Worm (Caenorhabditis elegans) whole organism, L4 larva: ENCODE measurements around the gene C18D11.7.
A peak's percentile ranks its signal among the peaks of the same experiment; 100 is the strongest.

Experiments used
- T20F7.1 ChIP-seq: fragments of 200-800 bp; sonication (Bioruptor generic); optimal IDR thresholded peaks from 2 replicates; lab custom pipeline; 2018; ENCODE audit warnings: mild to moderate bottlenecking, missing genetic modification characterization, missing compliant biosample characterization
- T26A8.4 ChIP-seq: fragments of 200-800 bp; sonication (Bioruptor generic); IDR thresholded peaks from 2 replicates; pipeline ENCODE4 v1.3.6; 2022; ENCODE audit warnings: missing genetic modification characterization, missing compliant biosample characterization
- ZK337.2 ChIP-seq: fragments of 200-800 bp; sonication (Bioruptor generic); IDR thresholded peaks from 2 replicates; pipeline ENCODE4 v1.3.6; 2022; ENCODE audit warnings: missing genetic modification reagents, missing genetic modification characterization, missing compliant biosample characterization
- aha-1 ChIP-seq: fragments of 150-350 bp; peaks from one replicate; lab custom pipeline; 2014; ENCODE audit warnings: missing biosample characterization, missing genetic modification characterization
- attf-4 ChIP-seq: sonication (generic microtip); optimal IDR thresholded peaks from 3 replicates; lab custom pipeline; 2017; ENCODE audit warnings: missing biosample characterization, missing genetic modification characterization
- ceh-20 ChIP-seq: fragments of 200-800 bp; sonication (Bioruptor generic); IDR thresholded peaks from 2 replicates; pipeline ENCODE4 v1.3.6; 2022; ENCODE audit warnings: missing genetic modification reagents, missing genetic modification characterization, missing compliant biosample characterization
- ceh-28 ChIP-seq: fragments of 150-350 bp; optimal IDR thresholded peaks from 2 replicates; lab custom pipeline; 2014; ENCODE audit warnings: missing biosample characterization, missing genetic modification reagents, missing genetic modification characterization
- ceh-32 ChIP-seq: sonication (generic microtip); optimal IDR thresholded peaks from 2 replicates; lab custom pipeline; 2016; ENCODE audit warnings: mild to moderate bottlenecking, missing genetic modification characterization, missing compliant biosample characterization; ENCODE audit not compliant: poor library complexity
- ceh-44 ChIP-seq: fragments of 200-800 bp; sonication (Bioruptor generic); IDR thresholded peaks from 2 replicates; pipeline ENCODE4 v1.3.6; 2022; ENCODE audit warnings: missing genetic modification reagents, missing genetic modification characterization, missing compliant biosample characterization
- ces-1 ChIP-seq: fragments of 150-350 bp; sonication (generic microtip); optimal IDR thresholded peaks from 4 replicates; lab custom pipeline; 2014; ENCODE audit warnings: missing biosample characterization, missing genetic modification reagents, missing genetic modification characterization
- ctbp-1 ChIP-seq: fragments of 200-800 bp; sonication (Bioruptor generic); IDR thresholded peaks from 2 replicates; pipeline ENCODE4 v1.3.6; 2022; ENCODE audit warnings: missing genetic modification reagents, missing genetic modification characterization, missing compliant biosample characterization
- daf-12 ChIP-seq: fragments of 150-350 bp; optimal IDR thresholded peaks from 2 replicates; lab custom pipeline; 2014; ENCODE audit warnings: missing biosample characterization, missing genetic modification reagents, missing genetic modification characterization
- dmd-8 ChIP-seq: fragments of 200-800 bp; sonication (Bioruptor generic); IDR thresholded peaks from 2 replicates; pipeline ENCODE4 v1.3.6; 2022; ENCODE audit warnings: missing genetic modification characterization, missing compliant biosample characterization
- dmd-9 ChIP-seq: fragments of 200-800 bp; sonication (Bioruptor generic); IDR thresholded peaks from 2 replicates; pipeline ENCODE4 v1.3.6; 2022; ENCODE audit warnings: missing genetic modification reagents, missing genetic modification characterization, missing compliant biosample characterization
- duxl-1 ChIP-seq: sonication (generic microtip); optimal IDR thresholded peaks from 2 replicates; lab custom pipeline; 2016; ENCODE audit warnings: mild to moderate bottlenecking, missing genetic modification characterization, moderate library complexity, missing compliant biosample characterization; ENCODE audit not compliant: poor library complexity
- dve-1 ChIP-seq: sonication (generic microtip); optimal IDR thresholded peaks from 2 replicates; lab custom pipeline; 2017; ENCODE audit warnings: antibody characterized with exemption, mild to moderate bottlenecking, missing genetic modification characterization, missing compliant biosample characterization; ENCODE audit not compliant: insufficient read depth
- egl-43 ChIP-seq: fragments of 200-800 bp; sonication (Bioruptor generic); IDR thresholded peaks from 2 replicates; pipeline ENCODE4 v1.3.6; 2022; ENCODE audit warnings: missing genetic modification reagents, missing genetic modification characterization, missing compliant biosample characterization
- fos-1 ChIP-seq: fragments of 150-350 bp; optimal IDR thresholded peaks from 2 replicates; lab custom pipeline; 2014; ENCODE audit warnings: missing biosample characterization, missing genetic modification characterization
- gei-8 ChIP-seq: fragments of 200-800 bp; sonication (Bioruptor generic); optimal IDR thresholded peaks from 2 replicates; lab custom pipeline; 2018; ENCODE audit warnings: mild to moderate bottlenecking, missing genetic modification characterization, missing compliant biosample characterization
- hlh-30 ChIP-seq: sonication (generic microtip); optimal IDR thresholded peaks from 2 replicates; lab custom pipeline; 2017; ENCODE audit warnings: antibody characterized with exemption, mild to moderate bottlenecking, missing genetic modification characterization, missing compliant biosample characterization; ENCODE audit not compliant: insufficient read depth
- lin-13 ChIP-seq: fragments of 150-350 bp; optimal IDR thresholded peaks from 2 replicates; lab custom pipeline; 2014; ENCODE audit warnings: missing biosample characterization, missing genetic modification reagents, missing genetic modification characterization
- lir-3 ChIP-seq: sonication (generic microtip); optimal IDR thresholded peaks from 2 replicates; lab custom pipeline; 2016; ENCODE audit warnings: mild to moderate bottlenecking, missing genetic modification characterization, missing compliant biosample characterization
- madf-9 ChIP-seq: fragments of 200-800 bp; sonication (Bioruptor generic); conservative IDR thresholded peaks from 2 replicates; pipeline ENCODE4 v1.3.6; 2022; ENCODE audit warnings: missing genetic modification reagents, missing genetic modification characterization, missing compliant biosample characterization
- mdl-1 ChIP-seq, 2 experiments: fragments of 150-350 bp in 1 of 2; sonication (generic microtip) in 1 of 2; optimal IDR thresholded peaks; 2 replicates each; lab custom pipeline; 2014 to 2017; ENCODE audit warnings: missing biosample characterization in 2 of 2, missing genetic modification characterization in 2 of 2
- mep-1 ChIP-seq: fragments of 150-350 bp; sonication (generic microtip); optimal IDR thresholded peaks from 3 replicates; lab custom pipeline; 2014; ENCODE audit warnings: missing biosample characterization, missing genetic modification characterization
- nhr-10 ChIP-seq: fragments of 150-350 bp; optimal IDR thresholded peaks from 2 replicates; lab custom pipeline; 2014; ENCODE audit warnings: missing biosample characterization, missing genetic modification characterization
- nhr-102 ChIP-seq: sonication (generic microtip); optimal IDR thresholded peaks from 2 replicates; lab custom pipeline; 2016; ENCODE audit warnings: mild to moderate bottlenecking, missing genetic modification characterization, moderate library complexity, missing compliant biosample characterization
- nhr-25 ChIP-seq: sonication (generic microtip); optimal IDR thresholded peaks from 2 replicates; lab custom pipeline; 2017; ENCODE audit warnings: missing genetic modification characterization, mild to moderate bottlenecking, missing compliant biosample characterization, antibody characterized with exemption, moderate library complexity, borderline replicate concordance; ENCODE audit not compliant: insufficient read depth
- nhr-41 ChIP-seq: fragments of 200-800 bp; sonication (Bioruptor generic); IDR thresholded peaks from 2 replicates; pipeline ENCODE4 v1.3.6; 2022; ENCODE audit warnings: missing genetic modification reagents, missing genetic modification characterization, missing compliant biosample characterization
- nhr-76 ChIP-seq: fragments of 150-350 bp; optimal IDR thresholded peaks from 2 replicates; lab custom pipeline; 2014; ENCODE audit warnings: missing biosample characterization, missing genetic modification characterization
- pha-4 ChIP-seq, 2 experiments: fragments of 150-350 bp in 1 of 2; fragments of 200-800 bp in 1 of 2; sonication (Bioruptor generic) in 1 of 2; IDR thresholded peaks in 1 of 2; optimal IDR thresholded peaks in 1 of 2; 2 replicates each; pipeline versions ENCODE4 v1.3.6 to Lab custom; 2014 to 2022; ENCODE audit warnings: missing genetic modification characterization in 2 of 2, missing genetic modification reagents in 2 of 2, missing biosample characterization in 1 of 2, missing compliant biosample characterization in 1 of 2
- rbr-2 ChIP-seq: sonication (generic microtip); optimal IDR thresholded peaks from 2 replicates; lab custom pipeline; 2016; ENCODE audit warnings: missing genotype, missing genetic modification characterization, missing compliant biosample characterization
- set-16 ChIP-seq: fragments of 200-800 bp; sonication (Bioruptor generic); IDR thresholded peaks from 2 replicates; pipeline ENCODE4 v1.3.6; 2022; ENCODE audit warnings: missing genetic modification reagents, missing genetic modification characterization, missing compliant biosample characterization
- skn-1 ChIP-seq: fragments of 150-350 bp; optimal IDR thresholded peaks from 2 replicates; lab custom pipeline; 2014; ENCODE audit warnings: missing biosample characterization, missing genetic modification characterization
- snpc-1.2 ChIP-seq: fragments of 200-800 bp; sonication (Bioruptor generic); IDR thresholded peaks from 2 replicates; pipeline ENCODE4 v1.3.6; 2022; ENCODE audit warnings: missing genetic modification reagents, missing genetic modification characterization, missing compliant biosample characterization
- tra-1 ChIP-seq: fragments of 200-800 bp; sonication (Bioruptor generic); IDR thresholded peaks from 2 replicates; pipeline ENCODE4 v1.3.6; 2022; ENCODE audit warnings: missing genetic modification reagents, missing genetic modification characterization, missing compliant biosample characterization
- ztf-11 ChIP-seq: fragments of 150-350 bp; optimal IDR thresholded peaks from 2 replicates; lab custom pipeline; 2014; ENCODE audit warnings: missing biosample characterization, missing genetic modification characterization

Gene C18D11.7

DNA sequence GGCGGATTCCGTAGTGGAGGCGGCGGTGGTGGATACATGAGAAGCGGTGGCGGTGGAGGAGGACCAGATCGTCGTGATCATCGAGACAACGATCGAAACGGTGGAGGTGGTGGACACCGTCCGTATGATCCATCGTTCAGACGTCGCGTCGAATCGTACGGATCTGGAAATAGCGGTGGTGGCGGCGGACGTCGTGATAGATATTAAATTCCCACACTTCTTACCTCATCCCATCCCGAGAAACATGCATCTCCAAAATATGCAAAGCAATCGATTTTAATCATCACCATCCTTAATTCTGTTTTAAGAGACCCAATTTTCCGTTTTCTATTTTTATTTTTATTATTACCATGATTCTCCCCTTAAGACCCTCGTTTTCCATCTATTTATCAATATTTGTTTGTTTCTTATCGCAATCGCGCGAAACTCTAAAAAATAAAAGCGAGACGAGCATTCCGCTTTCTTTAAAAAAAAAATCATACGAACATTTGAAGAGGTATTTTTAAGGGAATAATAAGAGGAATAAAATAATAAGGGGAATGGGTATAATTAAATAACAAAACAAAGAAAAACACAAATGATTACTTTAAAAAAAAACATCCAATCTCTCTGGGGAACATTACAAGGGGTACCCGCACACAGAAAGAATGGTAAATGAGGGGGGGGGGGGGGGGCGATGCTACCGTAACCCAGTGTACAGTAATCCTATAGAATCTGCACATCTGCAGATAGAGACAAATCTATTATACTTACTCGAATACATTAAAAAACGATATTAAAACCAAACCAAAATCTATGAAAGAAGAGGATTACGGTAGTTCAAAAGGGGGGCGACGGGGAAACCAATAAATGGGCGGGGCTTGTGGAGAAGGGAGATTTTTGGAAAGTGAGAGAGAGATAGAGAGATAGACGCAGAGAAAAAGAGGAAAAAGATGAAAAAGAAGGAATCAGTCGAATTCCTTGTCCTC, 24.2 kb upstream of the C18D11.7 start (continued):
- peak; percentile 76; the same call in 1 of the 2 replicates for TF ChIP-seq egl-43 (GFP tag; lab: Robert Waterston, UW)
- TF ChIP-seq ceh-20 (GFP tag; lab: Robert Waterston, UW) = peak; percentile 58
- peak; percentile 18 for TF ChIP-seq dve-1
- no peak for TF ChIP-seq ceh-28 (tag; lab: Kevin White, UChicago)
- no peak for TF ChIP-seq T20F7.1 (GFP tag; lab: Kevin White, UChicago)
- TF ChIP-seq lir-3 = no peak
- no peak for TF ChIP-seq rbr-2 (tag; lab: Kevin White, UChicago)
- TF ChIP-seq dmd-9 = peak; percentile 66; the same call in 1 of the 2 replicates
- TF ChIP-seq nhr-10 (tag; lab: Kevin White, UChicago) = no peak

DNA sequence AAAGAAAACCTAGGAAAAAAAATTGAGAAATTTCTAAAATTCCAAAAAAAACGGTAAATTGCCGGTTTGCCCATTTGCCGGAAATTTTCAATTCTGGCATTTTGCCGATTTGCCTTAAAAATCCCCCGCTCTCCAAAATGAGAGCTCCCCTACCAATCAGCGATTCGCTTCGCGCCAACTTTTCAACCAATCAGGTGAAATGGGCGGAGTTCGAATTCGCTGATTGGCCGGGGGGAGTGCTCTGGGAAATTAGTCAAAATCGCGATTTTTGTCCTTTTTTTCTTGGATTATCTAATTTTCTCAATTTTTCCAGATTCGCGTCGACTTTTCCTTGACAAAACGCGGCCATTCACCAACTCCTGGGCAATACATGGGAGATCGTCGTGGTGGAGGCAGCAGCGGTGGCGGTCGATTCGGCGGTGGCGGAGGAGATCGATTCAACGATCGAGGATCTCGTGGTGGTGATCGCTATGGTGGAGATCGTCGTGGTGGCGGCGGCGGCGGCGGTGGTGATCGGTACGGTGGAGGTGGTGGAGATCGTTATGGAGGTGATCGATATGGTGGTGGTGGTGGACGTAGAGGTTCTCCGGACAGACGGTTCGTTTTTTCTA, 23.1 kb upstream of the C18D11.7 start:
- TF ChIP-seq aha-1 (tag; lab: Kevin White, UChicago) = peak; percentile 24
- peak; percentile 13 for TF ChIP-seq gei-8 (GFP tag; lab: Kevin White, UChicago)
- peak; percentile 91 for TF ChIP-seq set-16 (GFP tag; lab: Robert Waterston, UW)
- TF ChIP-seq ctbp-1 (GFP tag; lab: Robert Waterston, UW) = no peak
- TF ChIP-seq attf-4 (tag; lab: Kevin White, UChicago) = no peak
- TF ChIP-seq snpc-1.2 (GFP tag; lab: Robert Waterston, UW) = peak; percentile 7; the same call in 1 of the 2 replicates

DNA sequence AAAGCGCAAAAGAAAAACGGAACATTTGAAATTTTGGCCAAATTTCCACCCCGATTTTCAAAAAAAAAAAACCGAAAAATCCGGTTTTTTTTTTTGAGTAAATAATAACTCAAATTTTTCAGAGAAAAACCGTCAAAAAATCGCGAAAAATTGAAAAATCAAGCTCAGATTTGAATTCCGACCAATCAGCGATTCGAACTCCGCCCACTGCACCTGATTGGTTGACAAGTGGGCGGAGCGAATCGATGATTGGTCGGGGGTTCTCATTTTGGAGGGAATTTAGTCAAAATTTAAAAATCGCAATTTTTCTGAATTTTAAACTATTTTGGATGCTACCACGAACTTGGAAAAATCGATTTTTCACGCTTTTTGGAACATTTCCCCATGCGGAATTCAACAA, 22.5 kb upstream of the C18D11.7 start:
- no peak for TF ChIP-seq T26A8.4 (GFP tag; lab: Robert Waterston, UW)
- no peak for TF ChIP-seq lir-3
- no peak for TF ChIP-seq lin-13
- no peak for TF ChIP-seq ceh-32 (tag; lab: Kevin White, UChicago)
- no peak for TF ChIP-seq nhr-25 (tag; lab: Kevin White, UChicago)
- TF ChIP-seq dmd-8 (GFP tag; lab: Robert Waterston, UW) = no peak
- TF ChIP-seq ztf-11 = no peak
- TF ChIP-seq ZK337.2 = no peak
- TF ChIP-seq tra-1 = no peak
- no peak for TF ChIP-seq hlh-30 (tag; lab: Kevin White, UChicago)
- TF ChIP-seq daf-12 (tag; lab: Kevin White, UChicago) = no peak
- no peak for TF ChIP-seq snpc-1.2 (GFP tag; lab: Robert Waterston, UW)
- TF ChIP-seq set-16 (GFP tag; lab: Robert Waterston, UW) = no peak
- TF ChIP-seq nhr-102 = no peak
- no peak for TF ChIP-seq mdl-1 (tag; optimal IDR thresholded peaks at IDR 0.05; lab: Kevin White, UChicago)
- no peak for TF ChIP-seq mep-1 (tag; lab: Kevin White, UChicago)
- no peak for TF ChIP-seq skn-1 (tag; lab: Kevin White, UChicago)
- no peak for TF ChIP-seq madf-9 (GFP tag; lab: Robert Waterston, UW)

DNA sequence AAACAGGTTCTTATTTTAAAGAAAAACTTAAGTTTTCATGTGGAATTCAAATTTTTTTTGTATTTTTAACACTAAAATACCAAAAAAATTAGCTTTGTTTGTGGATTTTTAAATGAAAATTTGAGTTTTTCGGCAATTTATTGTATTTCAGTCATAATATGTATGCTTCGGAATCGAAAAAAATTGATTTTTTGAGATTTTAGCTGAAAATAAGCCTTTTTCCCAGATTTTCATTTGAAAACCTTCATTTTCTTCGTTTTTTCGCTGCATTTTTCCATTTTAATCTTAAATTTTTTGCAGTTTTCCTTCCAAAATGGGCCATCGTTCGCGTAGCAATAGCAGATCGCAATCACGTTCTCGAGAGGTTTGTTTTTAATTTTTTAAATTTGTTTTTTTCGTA, 19.5 kb upstream of the C18D11.7 start, which contains the start of gene rsp-8:
Gene rsp-8 (plus strand): TSS at position 301 of the 400 bp plus-strand sequence.
- no peak for TF ChIP-seq nhr-10 (tag; lab: Kevin White, UChicago)
- no peak for TF ChIP-seq madf-9 (GFP tag; lab: Robert Waterston, UW)
- TF ChIP-seq pha-4 (GFP tag; IDR thresholded peaks at IDR 0.05; lab: Robert Waterston, UW) = no peak
- no peak for TF ChIP-seq pha-4 (tag; optimal IDR thresholded peaks at IDR 0.05; lab: Kevin White, UChicago)
- TF ChIP-seq gei-8 (GFP tag; lab: Kevin White, UChicago) = no peak
- TF ChIP-seq rbr-2 (tag; lab: Kevin White, UChicago) = no peak
- no peak for TF ChIP-seq fos-1 (tag; lab: Kevin White, UChicago)
- no peak for TF ChIP-seq nhr-76 (tag; lab: Kevin White, UChicago)
- no peak for TF ChIP-seq ceh-44 (GFP tag; lab: Robert Waterston, UW)
- no peak for TF ChIP-seq ces-1 (GFP tag; lab: Kevin White, UChicago)
- no peak for TF ChIP-seq duxl-1 (tag; lab: Kevin White, UChicago)
- TF ChIP-seq skn-1 (tag; lab: Kevin White, UChicago) = no peak
- no peak for TF ChIP-seq snpc-1.2 (GFP tag; lab: Robert Waterston, UW)
- TF ChIP-seq nhr-41 = no peak
- TF ChIP-seq nhr-25 (tag; lab: Kevin White, UChicago) = no peak
